Worm (Caenorhabditis elegans): ENCODE data around the gene coq-2.

ce11 chrIII:6947896-6948295, 12.1 kb downstream of the coq-2 start:
- TF ChIP-seq rnt-1 (tag; optimal IDR thresholded peaks at IDR 0.05) (no peak), ceh-30 (tag; optimal IDR thresholded peaks at IDR 0.05) (no peak), ama-1 (optimal IDR thresholded peaks at IDR 0.05) (no peak), Y22D7AL.16 (tag; optimal IDR thresholded peaks at IDR 0.05) (no peak), ceh-14 (tag; optimal IDR thresholded peaks at IDR 0.05) (no peak), nfya-1 (tag; optimal IDR thresholded peaks at IDR 0.05) (peak; percentile 28), hlh-13 (GFP tag; optimal IDR thresholded peaks at IDR 0.05) (no peak), tbx-2 (tag; optimal IDR thresholded peaks at IDR 0.05) (peak; percentile 33)

All from whole organism, late embryonic.